Fruit fly (Drosophila melanogaster): Measurements from ENCODE around the gene CG14269.

CG14269 gene

dm6 chrX:3448893-3449394 is 13.3 kb upstream of the CG14269 start, which contains the start of gene CG12535:
Gene CG12535, minus strand, starts transcription at chrX:3448943.
- no peak for TF ChIP-seq CG5204 (GFP tag; optimal IDR thresholded peaks at IDR 0.05)
- TF ChIP-seq ovo (GFP tag; optimal IDR thresholded peaks at IDR 0.05), result no peak
- TF ChIP-seq CG1620 (GFP tag; optimal IDR thresholded peaks at IDR 0.05), result no peak
- TF ChIP-seq cnc (optimal IDR thresholded peaks at IDR 0.05), result no peak
- no peak for TF ChIP-seq cic (GFP tag; optimal IDR thresholded peaks at IDR 0.05)
- no peak for TF ChIP-seq CG12768 (GFP tag; optimal IDR thresholded peaks at IDR 0.05)
- no peak for TF ChIP-seq kay (GFP tag; ENCODE audit: borderline replicate concordance)
- no peak for TF ChIP-seq bab1 (GFP tag; optimal IDR thresholded peaks at IDR 0.05)
- no peak for TF ChIP-seq CG7101 (tag; optimal IDR thresholded peaks at IDR 0.05)
- TF ChIP-seq CG7045 (GFP tag; optimal IDR thresholded peaks at IDR 0.05), result no peak
- no peak for TF ChIP-seq Hr96 (GFP tag; optimal IDR thresholded peaks at IDR 0.05)
- no peak for TF ChIP-seq tj (GFP tag; optimal IDR thresholded peaks at IDR 0.05)
- no peak for TF ChIP-seq CG33017 (tag; optimal IDR thresholded peaks at IDR 0.05)
- TF ChIP-seq CG11617 (GFP tag; optimal IDR thresholded peaks at IDR 0.05), result no peak
- no peak for TF ChIP-seq pad (GFP tag; optimal IDR thresholded peaks at IDR 0.05)
- TF ChIP-seq Mnt (GFP tag; optimal IDR thresholded peaks at IDR 0.05), result no peak
- no peak for TF ChIP-seq toe (GFP tag; optimal IDR thresholded peaks at IDR 0.05)
- no peak for TF ChIP-seq Clk (GFP tag; optimal IDR thresholded peaks at IDR 0.05)

- TF ChIP-seq CG7101 (tag; optimal IDR thresholded peaks at IDR 0.05) (peak; percentile 86), CG1620 (GFP tag; optimal IDR thresholded peaks at IDR 0.05) (peak; percentile 26), CG14711 (tag; optimal IDR thresholded peaks at IDR 0.05) (peak; percentile 71), tj (GFP tag; optimal IDR thresholded peaks at IDR 0.05) (peak; percentile 90), Crg-1 (GFP tag; optimal IDR thresholded peaks at IDR 0.05) (peak; percentile 51), bab1 (GFP tag; optimal IDR thresholded peaks at IDR 0.05) (peak; percentile 68), pad (GFP tag; optimal IDR thresholded peaks at IDR 0.05) (peak; percentile 62), Clk (GFP tag; optimal IDR thresholded peaks at IDR 0.05) (peak; percentile 28), cic (GFP tag; optimal IDR thresholded peaks at IDR 0.05) (peak; percentile 36), CG7045 (GFP tag; optimal IDR thresholded peaks at IDR 0.05) (peak; percentile 43), ovo (GFP tag; optimal IDR thresholded peaks at IDR 0.05) (peak; percentile 61), CG11617 (GFP tag; optimal IDR thresholded peaks at IDR 0.05) (peak; percentile 82), cnc (optimal IDR thresholded peaks at IDR 0.05) (peak; percentile 18 to 47), Mnt (GFP tag; optimal IDR thresholded peaks at IDR 0.05) (peak; percentile 72), Hr96 (GFP tag; optimal IDR thresholded peaks at IDR 0.05) (peak; percentile 54), kay (GFP tag; ENCODE audit: borderline replicate concordance) (peak; percentile 14), toe (GFP tag; optimal IDR thresholded peaks at IDR 0.05) (peak; percentile 26), CG5204 (GFP tag; optimal IDR thresholded peaks at IDR 0.05) (peak; percentile 58), CG33017 (tag; optimal IDR thresholded peaks at IDR 0.05) (peak; percentile 67), CG12768 (GFP tag; optimal IDR thresholded peaks at IDR 0.05) (peak; percentile 46)
Observed at dm6 chrX:3447718-3448523, 12.3 kb upstream of the CG14269 start.

dm6 chrX:3446650-3447049 is 11.0 kb upstream of the CG14269 start:
- no peak for TF ChIP-seq CG12768 (GFP tag; optimal IDR thresholded peaks at IDR 0.05)
- peak; percentile 11 for TF ChIP-seq Crg-1 (GFP tag; optimal IDR thresholded peaks at IDR 0.05)
- TF ChIP-seq CG1620 (GFP tag; optimal IDR thresholded peaks at IDR 0.05), result peak; percentile 8
- TF ChIP-seq bab1 (GFP tag; optimal IDR thresholded peaks at IDR 0.05), result no peak
- peak; percentile 32 for TF ChIP-seq CG11617 (GFP tag; optimal IDR thresholded peaks at IDR 0.05)
- TF ChIP-seq CG33017 (tag; optimal IDR thresholded peaks at IDR 0.05), result no peak
- no peak for TF ChIP-seq Mnt (GFP tag; optimal IDR thresholded peaks at IDR 0.05)
- TF ChIP-seq kay (GFP tag; ENCODE audit: borderline replicate concordance), result no peak
- no peak for TF ChIP-seq CG7101 (tag; optimal IDR thresholded peaks at IDR 0.05)
- no peak for TF ChIP-seq CG5204 (GFP tag; optimal IDR thresholded peaks at IDR 0.05)
- no peak for TF ChIP-seq toe (GFP tag; optimal IDR thresholded peaks at IDR 0.05)
- peak; percentile 40 for TF ChIP-seq tj (GFP tag; optimal IDR thresholded peaks at IDR 0.05)
- TF ChIP-seq Clk (GFP tag; optimal IDR thresholded peaks at IDR 0.05), result no peak
- peak; percentile 3 for TF ChIP-seq pad (GFP tag; optimal IDR thresholded peaks at IDR 0.05)
- no peak for TF ChIP-seq cic (GFP tag; optimal IDR thresholded peaks at IDR 0.05)
- TF ChIP-seq Hr96 (GFP tag; optimal IDR thresholded peaks at IDR 0.05), result no peak
- no peak for TF ChIP-seq cnc (optimal IDR thresholded peaks at IDR 0.05)
- no peak for TF ChIP-seq CG14711 (tag; optimal IDR thresholded peaks at IDR 0.05)
- no peak for TF ChIP-seq CG7045 (GFP tag; optimal IDR thresholded peaks at IDR 0.05)
- peak; percentile 15 for TF ChIP-seq ovo (GFP tag; optimal IDR thresholded peaks at IDR 0.05)

- TF ChIP-seq CG33017 (tag; optimal IDR thresholded peaks at IDR 0.05) (no peak), Mnt (GFP tag; optimal IDR thresholded peaks at IDR 0.05) (no peak), Crg-1 (GFP tag; optimal IDR thresholded peaks at IDR 0.05) (no peak), CG7045 (GFP tag; optimal IDR thresholded peaks at IDR 0.05) (no peak), CG12768 (GFP tag; optimal IDR thresholded peaks at IDR 0.05) (peak; percentile 33), ovo (GFP tag; optimal IDR thresholded peaks at IDR 0.05) (no peak), tj (GFP tag; optimal IDR thresholded peaks at IDR 0.05) (no peak), bab1 (GFP tag; optimal IDR thresholded peaks at IDR 0.05) (no peak), cnc (optimal IDR thresholded peaks at IDR 0.05) (no peak), CG1620 (GFP tag; optimal IDR thresholded peaks at IDR 0.05) (no peak), CG7101 (tag; optimal IDR thresholded peaks at IDR 0.05) (no peak), toe (GFP tag; optimal IDR thresholded peaks at IDR 0.05) (no peak), CG11617 (GFP tag; optimal IDR thresholded peaks at IDR 0.05) (no peak), CG14711 (tag; optimal IDR thresholded peaks at IDR 0.05) (no peak), Hr96 (GFP tag; optimal IDR thresholded peaks at IDR 0.05) (peak; percentile 36), Clk (GFP tag; optimal IDR thresholded peaks at IDR 0.05) (no peak), kay (GFP tag; ENCODE audit: borderline replicate concordance) (peak; percentile 90), CG5204 (GFP tag; optimal IDR thresholded peaks at IDR 0.05) (no peak), pad (GFP tag; optimal IDR thresholded peaks at IDR 0.05) (peak; percentile 13), cic (GFP tag; optimal IDR thresholded peaks at IDR 0.05) (peak; percentile 56)
Observed at dm6 chrX:3446157-3446556, 10.6 kb upstream of the CG14269 start.

dm6 chrX:3444800-3445199 is 9.2 kb upstream of the CG14269 start:
- no peak for TF ChIP-seq CG5204 (GFP tag; optimal IDR thresholded peaks at IDR 0.05)
- TF ChIP-seq kay (GFP tag; ENCODE audit: borderline replicate concordance), result no peak
- TF ChIP-seq CG1620 (GFP tag; optimal IDR thresholded peaks at IDR 0.05), result no peak
- TF ChIP-seq Clk (GFP tag; optimal IDR thresholded peaks at IDR 0.05), result no peak
- TF ChIP-seq Crg-1 (GFP tag; optimal IDR thresholded peaks at IDR 0.05), result no peak
- no peak for TF ChIP-seq CG7045 (GFP tag; optimal IDR thresholded peaks at IDR 0.05)
- TF ChIP-seq CG7101 (tag; optimal IDR thresholded peaks at IDR 0.05), result peak; percentile 63
- peak; percentile 19 for TF ChIP-seq CG33017 (tag; optimal IDR thresholded peaks at IDR 0.05)
- peak; percentile 22 for TF ChIP-seq tj (GFP tag; optimal IDR thresholded peaks at IDR 0.05)
- TF ChIP-seq ovo (GFP tag; optimal IDR thresholded peaks at IDR 0.05), result no peak
- TF ChIP-seq bab1 (GFP tag; optimal IDR thresholded peaks at IDR 0.05), result no peak
- TF ChIP-seq Mnt (GFP tag; optimal IDR thresholded peaks at IDR 0.05), result peak; percentile 23
- TF ChIP-seq CG14711 (tag; optimal IDR thresholded peaks at IDR 0.05), result peak; percentile 78
- TF ChIP-seq CG12768 (GFP tag; optimal IDR thresholded peaks at IDR 0.05), result no peak
- peak; percentile 23 for TF ChIP-seq cic (GFP tag; optimal IDR thresholded peaks at IDR 0.05)
- TF ChIP-seq Hr96 (GFP tag; optimal IDR thresholded peaks at IDR 0.05), result no peak
- TF ChIP-seq CG11617 (GFP tag; optimal IDR thresholded peaks at IDR 0.05), result peak; percentile 55
- no peak for TF ChIP-seq toe (GFP tag; optimal IDR thresholded peaks at IDR 0.05)
- TF ChIP-seq cnc (optimal IDR thresholded peaks at IDR 0.05), result no peak
- peak; percentile 27 for TF ChIP-seq pad (GFP tag; optimal IDR thresholded peaks at IDR 0.05)
